Fruit fly (Drosophila melanogaster) whole organism, wandering third instar larva: ENCODE data around the gene stai.

ENCODE experiments used
- CG32264 ChIP-seq: fragments of 200-800 bp; sonication (Bioruptor generic); optimal IDR thresholded peaks from 2 replicates; lab custom pipeline; 2016; ENCODE audit warnings: missing biosample characterization, missing genetic modification characterization
- Dif ChIP-seq: fragments of 200-275, 200-300 bp; sonication (Bioruptor generic); optimal IDR thresholded peaks from 2 replicates; lab custom pipeline; 2018; ENCODE audit warnings: missing biosample characterization, missing genetic modification characterization; ENCODE audit not compliant: partially characterized antibody
- Sp1 ChIP-seq: fragments of 200-800 bp; sonication (Bioruptor generic); optimal IDR thresholded peaks from 3 replicates; lab custom pipeline; 2019; ENCODE audit warnings: missing biosample characterization, mild to moderate bottlenecking, missing genetic modification characterization, moderate library complexity
- dl ChIP-seq, 2 experiments: fragments of 175-275, 200-275 bp in 1 of 2; fragments of 200-275 bp in 1 of 2; sonication (Bioruptor generic); optimal IDR thresholded peaks; lab custom pipeline; 2018; ENCODE audit warnings: mild to moderate bottlenecking in 2 of 2, missing biosample characterization in 2 of 2, missing genetic modification characterization in 2 of 2, moderate library complexity in 2 of 2; ENCODE audit not compliant: partially characterized antibody in 2 of 2, insufficient read depth in 1 of 2
- h ChIP-seq: fragments of 200-800 bp; sonication (Bioruptor generic); optimal IDR thresholded peaks from 3 replicates; lab custom pipeline; 2016; ENCODE audit warnings: missing biosample characterization, mild to moderate bottlenecking, missing genetic modification characterization
- jim ChIP-seq: fragments of 175-275, 200-325 bp; sonication (Bioruptor generic); optimal IDR thresholded peaks from 2 replicates; lab custom pipeline; 2016; ENCODE audit warnings: missing biosample characterization, mild to moderate bottlenecking, missing genetic modification characterization
- psq ChIP-seq: fragments of 200-800 bp; sonication (Bioruptor generic); optimal IDR thresholded peaks from 3 replicates; lab custom pipeline; 2017; ENCODE audit warnings: missing biosample characterization, mild to moderate bottlenecking, missing genetic modification characterization, moderate library complexity
- sage ChIP-seq: fragments of 200-800 bp; sonication (Bioruptor generic); optimal IDR thresholded peaks from 2 replicates; lab custom pipeline; 2016; ENCODE audit warnings: missing biosample characterization, mild to moderate bottlenecking, missing genetic modification characterization
- tai ChIP-seq: sonication (Bioruptor generic); optimal IDR thresholded peaks from 2 replicates; lab custom pipeline; 2016; ENCODE audit warnings: missing biosample characterization, missing genetic modification characterization
- usp ChIP-seq: fragments of >200 bp; optimal IDR thresholded peaks from 2 replicates; lab custom pipeline; 2017; ENCODE audit warnings: missing biosample characterization, missing genetic modification characterization

- TF ChIP-seq Sp1 (GFP tag; lab: Kevin White, UChicago): no peak
- no peak for TF ChIP-seq jim
- no peak for TF ChIP-seq tai (GFP tag; lab: Kevin White, UChicago)
- no peak for TF ChIP-seq CG32264 (GFP tag; lab: Kevin White, UChicago)
- TF ChIP-seq h (GFP tag; lab: Kevin White, UChicago): peak; percentile 11
- no peak for TF ChIP-seq Dif (GFP tag; lab: Kevin White, UChicago)
- no peak for TF ChIP-seq sage (GFP tag; lab: Kevin White, UChicago)
- no peak for TF ChIP-seq psq (GFP tag; lab: Kevin White, UChicago)
- no peak for TF ChIP-seq usp
- TF ChIP-seq dl (GFP tag; optimal IDR thresholded peaks at IDR 0.05; lab: Kevin White, UChicago; ENCODE audit: insufficient read depth in 1 of 2, partially characterized antibody in 2 of 2): no peak
These were observed 31.5 kb upstream of the stai start, which contains the start of the genes CG9150 and Pfdn1 for dm6 chr2L:6068544-6069251.
